Worm (Caenorhabditis elegans) whole organism, L1 larva: ENCODE measurements around the gene paqr-1.

Source experiments
- ces-1 ChIP-seq: fragments of 150-350 bp; optimal IDR thresholded peaks from 2 replicates; lab custom pipeline; 2014; ENCODE audit warnings: missing biosample characterization, missing genetic modification reagents, missing genetic modification characterization
- ztf-4 ChIP-seq: fragments of 150-350 bp; optimal IDR thresholded peaks from 2 replicates; lab custom pipeline; 2014; ENCODE audit warnings: missing biosample characterization, missing genetic modification characterization

DNA sequence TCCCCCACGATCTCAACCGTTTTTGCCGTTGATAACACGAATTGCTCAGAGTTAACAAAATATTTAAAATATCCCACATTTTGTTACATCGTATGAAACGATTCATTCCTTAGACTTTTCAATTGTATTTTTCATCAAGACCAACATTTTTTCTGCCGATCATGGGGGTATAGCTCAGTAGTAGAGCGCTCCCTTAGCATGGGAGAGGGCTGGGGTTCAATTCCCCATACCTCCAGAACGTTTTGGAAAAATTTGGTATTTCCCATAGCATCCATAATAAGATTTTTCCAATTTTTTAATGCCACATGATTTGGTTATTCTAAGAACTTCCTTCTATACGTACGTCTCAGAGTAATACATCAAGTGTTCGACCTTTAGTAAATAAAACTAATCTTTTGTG lies 6.8 kb upstream of the paqr-1 start:
- TF ChIP-seq ztf-4 (tag; lab: Kevin White, UChicago) = no peak
- no peak for TF ChIP-seq ces-1 (GFP tag; lab: Kevin White, UChicago)
